Worm (Caenorhabditis elegans) whole organism, L2 larva: ENCODE measurements around the gene phyh-1.

ENCODE experiments used
- Y55F3AM.14 ChIP-seq: fragments of 200-800 bp; sonication (Bioruptor generic); optimal IDR thresholded peaks from 2 replicates; lab custom pipeline; 2018; ENCODE audit warnings: mild to moderate bottlenecking, missing genetic modification characterization, missing compliant biosample characterization
- aly-2 ChIP-seq: fragments of 150-350 bp; optimal IDR thresholded peaks from 2 replicates; lab custom pipeline; 2014; ENCODE audit warnings: missing biosample characterization, missing genetic modification characterization
- blmp-1 ChIP-seq: sonication (generic microtip); optimal IDR thresholded peaks from 2 replicates; lab custom pipeline; 2017; ENCODE audit warnings: missing genetic modification characterization, mild to moderate bottlenecking, missing compliant biosample characterization, antibody characterized with exemption, moderate library complexity; ENCODE audit not compliant: insufficient read depth
- egl-27 ChIP-seq: sonication (generic microtip); optimal IDR thresholded peaks from 3 replicates; lab custom pipeline; 2017; ENCODE audit warnings: missing biosample characterization, missing genetic modification reagents, missing genetic modification characterization
- lin-13 ChIP-seq: fragments of 150-350 bp; optimal IDR thresholded peaks from 2 replicates; lab custom pipeline; 2014; ENCODE audit warnings: missing biosample characterization, missing genetic modification reagents, missing genetic modification characterization
- nhr-10 ChIP-seq: sonication (generic microtip); optimal IDR thresholded peaks from 2 replicates; lab custom pipeline; 2017; ENCODE audit warnings: missing biosample characterization, missing genetic modification characterization
- nhr-11 ChIP-seq: fragments of 150-350 bp; optimal IDR thresholded peaks from 2 replicates; lab custom pipeline; 2014; ENCODE audit warnings: missing biosample characterization, missing genetic modification characterization
- nhr-25 ChIP-seq: fragments of 150-350 bp; sonication (generic microtip); optimal IDR thresholded peaks from 3 replicates; lab custom pipeline; 2014; ENCODE audit warnings: missing biosample characterization, missing genetic modification characterization
- peb-1 ChIP-seq: fragments of 150-350 bp; optimal IDR thresholded peaks from 2 replicates; lab custom pipeline; 2014; ENCODE audit warnings: missing biosample characterization, missing genetic modification characterization
- unc-62 ChIP-seq: fragments of 150-350 bp; optimal IDR thresholded peaks from 2 replicates; lab custom pipeline; 2014; ENCODE audit warnings: missing biosample characterization, missing genetic modification reagents, missing genetic modification characterization

- no peak for TF ChIP-seq nhr-11 (tag; lab: Kevin White, UChicago)
- no peak for TF ChIP-seq aly-2 (tag; lab: Kevin White, UChicago)
- no peak for TF ChIP-seq unc-62 (GFP tag; lab: Kevin White, UChicago)
- no peak for TF ChIP-seq egl-27 (tag; lab: Kevin White, UChicago)
- no peak for TF ChIP-seq nhr-25
- TF ChIP-seq lin-13 (GFP tag; lab: Kevin White, UChicago) = no peak
- no peak for TF ChIP-seq peb-1
- TF ChIP-seq blmp-1 (tag; lab: Kevin White, UChicago) = no peak
- no peak for TF ChIP-seq Y55F3AM.14
- TF ChIP-seq nhr-10 (tag; lab: Kevin White, UChicago) = no peak
These were observed 386 bp downstream of the phyh-1 start for ce11 chrIV:17258824-17259223.
